Fruit fly (Drosophila melanogaster) whole organism, prepupa: Measurements from ENCODE around the gene CG5214.

Experiments
- CG11294 ChIP-seq: fragments of 200-800 bp; sonication (Bioruptor generic); IDR thresholded peaks from 2 replicates; pipeline ENCODE4 v1.3.6; 2022; ENCODE audit warnings: missing biosample characterization, missing genetic modification characterization
- CG4318 ChIP-seq: fragments of 200-800 bp; sonication (Bioruptor generic); optimal IDR thresholded peaks from 3 replicates; lab custom pipeline; 2017; ENCODE audit warnings: missing biosample characterization, mild to moderate bottlenecking, missing genetic modification characterization
- CG6163 ChIP-seq: fragments of 200-800 bp; sonication (Bioruptor generic); IDR thresholded peaks from 3 replicates; pipeline ENCODE4 v1.3.6; 2022; ENCODE audit warnings: missing biosample characterization, missing genetic modification characterization
- CG6276 ChIP-seq: fragments of 200-800 bp; sonication (Bioruptor generic); optimal IDR thresholded peaks from 2 replicates; lab custom pipeline; 2017; ENCODE audit warnings: missing biosample characterization, mild to moderate bottlenecking, missing genetic modification characterization
- CG6792 ChIP-seq: fragments of 200-800 bp; sonication (Bioruptor generic); optimal IDR thresholded peaks from 3 replicates; lab custom pipeline; 2016; ENCODE audit warnings: missing biosample characterization, missing genetic modification characterization
- Ets21C ChIP-seq: fragments of 200-800 bp; sonication (Bioruptor generic); optimal IDR thresholded peaks from 3 replicates; lab custom pipeline; 2016; ENCODE audit warnings: missing biosample characterization, missing genetic modification characterization
- Gug ChIP-seq: fragments of 200-800 bp; sonication (Bioruptor generic); IDR thresholded peaks from 2 replicates; pipeline ENCODE4 v1.3.6; 2022; ENCODE audit warnings: missing biosample characterization, missing genetic modification characterization
- achi ChIP-seq: fragments of 200-800 bp; sonication (Bioruptor generic); optimal IDR thresholded peaks from 3 replicates; lab custom pipeline; 2016; ENCODE audit warnings: missing biosample characterization, missing genetic modification characterization
- fd59A ChIP-seq: fragments of 200-800 bp; sonication (Bioruptor generic); optimal IDR thresholded peaks from 2 replicates; lab custom pipeline; 2017; ENCODE audit warnings: missing biosample characterization, mild to moderate bottlenecking, missing genetic modification characterization, missing genetic modification reagents

The CG5214 gene

dm6 chr3R:11286948-11287347 is 42.8 kb downstream of the CG5214 start:
- TF ChIP-seq CG6163 (GFP tag; lab: Robert Waterston, UW) (no peak), CG6276 (GFP tag; lab: Kevin White, UChicago) (no peak), CG11294 (no peak), CG4318 (no peak), fd59A (GFP tag; lab: Kevin White, UChicago) (no peak), CG6792 (no peak), Gug (GFP tag; lab: Robert Waterston, UW) (no peak), Ets21C (GFP tag; lab: Kevin White, UChicago) (no peak), achi (GFP tag; lab: Kevin White, UChicago) (no peak)
